Worm (Caenorhabditis elegans) whole organism, L4 larva: ENCODE results near the gene ins-5.
A peak's percentile ranks its signal among the peaks of the same experiment; 100 is the strongest.

Experiments used
- F10B5.3 ChIP-seq: sonication (generic microtip); optimal IDR thresholded peaks from 2 replicates; lab custom pipeline; 2016; ENCODE audit warnings: mild to moderate bottlenecking, missing genetic modification characterization, missing compliant biosample characterization
- F26F4.8 ChIP-seq: fragments of 200-800 bp; sonication (Bioruptor generic); conservative IDR thresholded peaks from 2 replicates; pipeline ENCODE4 v1.3.6; 2022; ENCODE audit warnings: missing genetic modification characterization, missing compliant biosample characterization
- ZK337.2 ChIP-seq: fragments of 200-800 bp; sonication (Bioruptor generic); IDR thresholded peaks from 2 replicates; pipeline ENCODE4 v1.3.6; 2022; ENCODE audit warnings: missing genetic modification reagents, missing genetic modification characterization, missing compliant biosample characterization
- ZK546.5 ChIP-seq, 2 experiments: sonication (generic microtip); optimal IDR thresholded peaks; 2 replicates each; lab custom pipeline; 2017; ENCODE audit warnings: missing biosample characterization in 2 of 2, missing genetic modification characterization in 2 of 2
- aha-1 ChIP-seq: fragments of 150-350 bp; peaks from one replicate; lab custom pipeline; 2014; ENCODE audit warnings: missing biosample characterization, missing genetic modification characterization
- aly-2 ChIP-seq: sonication (generic microtip); optimal IDR thresholded peaks from 2 replicates; lab custom pipeline; 2018; ENCODE audit warnings: missing biosample characterization, missing genetic modification characterization
- ceh-44 ChIP-seq: fragments of 200-800 bp; sonication (Bioruptor generic); IDR thresholded peaks from 2 replicates; pipeline ENCODE4 v1.3.6; 2022; ENCODE audit warnings: missing genetic modification reagents, missing genetic modification characterization, missing compliant biosample characterization
- ceh-82 ChIP-seq: sonication (generic microtip); optimal IDR thresholded peaks from 2 replicates; lab custom pipeline; 2017; ENCODE audit warnings: missing biosample characterization, missing genetic modification characterization
- ces-1 ChIP-seq: fragments of 150-350 bp; sonication (generic microtip); optimal IDR thresholded peaks from 4 replicates; lab custom pipeline; 2014; ENCODE audit warnings: missing biosample characterization, missing genetic modification reagents, missing genetic modification characterization
- ctbp-1 ChIP-seq: fragments of 200-800 bp; sonication (Bioruptor generic); IDR thresholded peaks from 2 replicates; pipeline ENCODE4 v1.3.6; 2022; ENCODE audit warnings: missing genetic modification reagents, missing genetic modification characterization, missing compliant biosample characterization
- daf-12 ChIP-seq: fragments of 150-350 bp; optimal IDR thresholded peaks from 2 replicates; lab custom pipeline; 2014; ENCODE audit warnings: missing biosample characterization, missing genetic modification reagents, missing genetic modification characterization
- dmd-8 ChIP-seq: fragments of 200-800 bp; sonication (Bioruptor generic); IDR thresholded peaks from 2 replicates; pipeline ENCODE4 v1.3.6; 2022; ENCODE audit warnings: missing genetic modification characterization, missing compliant biosample characterization
- hmg-1.1 ChIP-seq: fragments of 200-800 bp; sonication (Bioruptor generic); IDR thresholded peaks from 2 replicates; pipeline ENCODE4 v1.3.6; 2022; ENCODE audit warnings: missing genetic modification reagents, missing genetic modification characterization, missing compliant biosample characterization
- lin-39 ChIP-seq: fragments of 150-350 bp; optimal IDR thresholded peaks from 2 replicates; lab custom pipeline; 2014; ENCODE audit warnings: missing biosample characterization, missing genetic modification reagents, missing genetic modification characterization
- lsy-2 ChIP-seq, 2 experiments: fragments of 150-350 bp in 1 of 2; sonication (generic microtip) in 1 of 2; optimal IDR thresholded peaks; 2 replicates each; lab custom pipeline; 2014 to 2017; ENCODE audit warnings: missing biosample characterization in 2 of 2, missing genetic modification characterization in 2 of 2
- madf-5 ChIP-seq, 2 experiments: fragments of 200-800 bp; sonication (Bioruptor generic); IDR thresholded peaks; 2 replicates each; pipeline ENCODE4 v1.3.6; 2022; ENCODE audit warnings: missing compliant biosample characterization in 2 of 2, missing genetic modification characterization in 2 of 2
- madf-9 ChIP-seq: fragments of 200-800 bp; sonication (Bioruptor generic); conservative IDR thresholded peaks from 2 replicates; pipeline ENCODE4 v1.3.6; 2022; ENCODE audit warnings: missing genetic modification reagents, missing genetic modification characterization, missing compliant biosample characterization
- mdl-1 ChIP-seq, 2 experiments: fragments of 150-350 bp in 1 of 2; sonication (generic microtip) in 1 of 2; optimal IDR thresholded peaks; 2 replicates each; lab custom pipeline; 2014 to 2017; ENCODE audit warnings: missing biosample characterization in 2 of 2, missing genetic modification characterization in 2 of 2
- mdt-29 ChIP-seq: fragments of 200-800 bp; sonication (Bioruptor generic); IDR thresholded peaks from 2 replicates; pipeline ENCODE4 v1.3.6; 2022; ENCODE audit warnings: missing genetic modification reagents, missing genetic modification characterization, missing compliant biosample characterization
- mes-2 ChIP-seq: sonication (generic microtip); optimal IDR thresholded peaks from 2 replicates; lab custom pipeline; 2016; ENCODE audit warnings: missing genotype, mild to moderate bottlenecking, missing genetic modification characterization, missing compliant biosample characterization; ENCODE audit not compliant: poor library complexity, severe bottlenecking
- nhr-10 ChIP-seq: fragments of 150-350 bp; optimal IDR thresholded peaks from 2 replicates; lab custom pipeline; 2014; ENCODE audit warnings: missing biosample characterization, missing genetic modification characterization
- nhr-102 ChIP-seq: sonication (generic microtip); optimal IDR thresholded peaks from 2 replicates; lab custom pipeline; 2016; ENCODE audit warnings: mild to moderate bottlenecking, missing genetic modification characterization, moderate library complexity, missing compliant biosample characterization
- nhr-11 ChIP-seq: fragments of 150-350 bp; optimal IDR thresholded peaks from 2 replicates; lab custom pipeline; 2014; ENCODE audit warnings: missing biosample characterization, missing genetic modification characterization
- nhr-28 ChIP-seq: fragments of 150-350 bp; optimal IDR thresholded peaks from 2 replicates; lab custom pipeline; 2014; ENCODE audit warnings: missing biosample characterization, missing genetic modification characterization
- pha-4 ChIP-seq, 2 experiments: fragments of 150-350 bp in 1 of 2; fragments of 200-800 bp in 1 of 2; sonication (Bioruptor generic) in 1 of 2; IDR thresholded peaks in 1 of 2; optimal IDR thresholded peaks in 1 of 2; 2 replicates each; pipeline versions ENCODE4 v1.3.6 to Lab custom; 2014 to 2022; ENCODE audit warnings: missing genetic modification characterization in 2 of 2, missing genetic modification reagents in 2 of 2, missing biosample characterization in 1 of 2, missing compliant biosample characterization in 1 of 2
- php-3 ChIP-seq: fragments of 200-800 bp; sonication (Bioruptor generic); IDR thresholded peaks from 2 replicates; pipeline ENCODE4 v1.3.6; 2022; ENCODE audit warnings: missing genetic modification reagents, missing genetic modification characterization, missing compliant biosample characterization
- pqm-1 ChIP-seq: sonication (generic microtip); optimal IDR thresholded peaks from 2 replicates; lab custom pipeline; 2017; ENCODE audit warnings: missing biosample characterization, missing genetic modification characterization
- sdz-12 ChIP-seq: fragments of 200-800 bp; sonication (Bioruptor generic); optimal IDR thresholded peaks from 2 replicates; lab custom pipeline; 2018; ENCODE audit warnings: mild to moderate bottlenecking, missing genetic modification characterization, missing compliant biosample characterization
- skn-1 ChIP-seq: fragments of 150-350 bp; optimal IDR thresholded peaks from 2 replicates; lab custom pipeline; 2014; ENCODE audit warnings: missing biosample characterization, missing genetic modification characterization
- spr-3 ChIP-seq: fragments of 200-800 bp; sonication (Bioruptor generic); optimal IDR thresholded peaks from 2 replicates; lab custom pipeline; 2018; ENCODE audit warnings: mild to moderate bottlenecking, missing genetic modification characterization, missing compliant biosample characterization
- tra-1 ChIP-seq: fragments of 200-800 bp; sonication (Bioruptor generic); IDR thresholded peaks from 2 replicates; pipeline ENCODE4 v1.3.6; 2022; ENCODE audit warnings: missing genetic modification reagents, missing genetic modification characterization, missing compliant biosample characterization
- unc-130 ChIP-seq: sonication (generic microtip); optimal IDR thresholded peaks from 2 replicates; lab custom pipeline; 2016; ENCODE audit warnings: missing genetic modification reagents, missing genetic modification characterization, missing compliant biosample characterization
- unc-62 ChIP-seq, 3 experiments: fragments of 150-350 bp in 1 of 3; sonication (generic microtip); optimal IDR thresholded peaks in 2 of 3; peaks in 1 of 3; 1 replicate in 1 of 3; 2 replicates in 2 of 3; lab custom pipeline; 2014 to 2017; ENCODE audit warnings: missing biosample characterization in 3 of 3, missing genetic modification characterization in 3 of 3, missing genetic modification reagents in 3 of 3, missing genotype in 1 of 3
- zfp-3 ChIP-seq: fragments of 200-800 bp; sonication (Bioruptor generic); conservative IDR thresholded peaks from 2 replicates; pipeline ENCODE4 v1.3.6; 2022; ENCODE audit warnings: missing genetic modification reagents, missing genetic modification characterization, missing compliant biosample characterization
- zip-11 ChIP-seq: fragments of 200-800 bp; sonication (Bioruptor generic); IDR thresholded peaks from 2 replicates; pipeline ENCODE4 v1.3.6; 2022; ENCODE audit warnings: missing genetic modification characterization, missing compliant biosample characterization
- zip-2 ChIP-seq: fragments of 150-350 bp; optimal IDR thresholded peaks from 2 replicates; lab custom pipeline; 2014; ENCODE audit warnings: missing biosample characterization, missing genetic modification characterization

The ins-5 gene

ce11 chrII:5955638-5956167 is 41.7 kb upstream of the ins-5 start:
- TF ChIP-seq nhr-28 (tag; lab: Kevin White, UChicago) (no peak), php-3 (GFP tag; lab: Robert Waterston, UW) (no peak), ZK546.5 (tag; optimal IDR thresholded peaks at IDR 0.05; lab: Kevin White, UChicago) (no peak), ZK337.2 (GFP tag; lab: Robert Waterston, UW) (no peak), ceh-44 (GFP tag; lab: Robert Waterston, UW) (no peak), spr-3 (GFP tag; lab: Kevin White, UChicago) (no peak), zip-11 (GFP tag; lab: Robert Waterston, UW) (no peak), mes-2 (tag; lab: Kevin White, UChicago) (no peak), mdl-1 (tag; optimal IDR thresholded peaks at IDR 0.05; lab: Kevin White, UChicago) (peak in 1 of 2 experiments; percentile 8), madf-9 (GFP tag; lab: Robert Waterston, UW) (no peak), hmg-1.1 (GFP tag; lab: Robert Waterston, UW) (0 out of 2 replicates have a peak, but pooled peaks have one; percentile 16), zip-2 (tag; lab: Kevin White, UChicago) (no peak), tra-1 (GFP tag; lab: Robert Waterston, UW) (no peak), pha-4 (GFP tag; IDR thresholded peaks at IDR 0.05; lab: Robert Waterston, UW) (no peak), pha-4 (tag; optimal IDR thresholded peaks at IDR 0.05; lab: Kevin White, UChicago) (no peak), sdz-12 (GFP tag; lab: Kevin White, UChicago) (no peak), zfp-3 (GFP tag; lab: Robert Waterston, UW) (no peak), F26F4.8 (no peak), unc-62 (GFP tag; optimal IDR thresholded peaks at IDR 0.05 in 1 of 2; lab: Kevin White, UChicago) (peak in 1 of 2 experiments; percentile 99), unc-62 (tag; optimal IDR thresholded peaks at IDR 0.05; lab: Kevin White, UChicago) (no peak)

- no peak for TF ChIP-seq madf-9 (GFP tag; lab: Robert Waterston, UW)
- TF ChIP-seq unc-130 (GFP tag; lab: Kevin White, UChicago), result no peak
- TF ChIP-seq nhr-10, result no peak
- peak in 1 of 2 experiments; percentile 73 for TF ChIP-seq unc-62 (GFP tag; optimal IDR thresholded peaks at IDR 0.05 in 1 of 2; lab: Kevin White, UChicago)
- no peak for TF ChIP-seq unc-62 (tag; optimal IDR thresholded peaks at IDR 0.05; lab: Kevin White, UChicago)
- no peak for TF ChIP-seq nhr-102 (tag; lab: Kevin White, UChicago)
- TF ChIP-seq F10B5.3 (tag; lab: Kevin White, UChicago), result no peak
- no peak for TF ChIP-seq lsy-2 (tag; optimal IDR thresholded peaks at IDR 0.05; lab: Kevin White, UChicago)
- TF ChIP-seq madf-5 (GFP tag; IDR thresholded peaks at IDR 0.05; lab: Robert Waterston, UW), result no peak
- TF ChIP-seq dmd-8 (GFP tag; lab: Robert Waterston, UW), result no peak
- peak; percentile 58 for TF ChIP-seq aha-1
- TF ChIP-seq ces-1 (GFP tag; lab: Kevin White, UChicago), result no peak
- no peak for TF ChIP-seq ceh-82 (tag; lab: Kevin White, UChicago)
- no peak for TF ChIP-seq aly-2
- no peak for TF ChIP-seq spr-3 (GFP tag; lab: Kevin White, UChicago)
- TF ChIP-seq skn-1 (tag; lab: Kevin White, UChicago), result no peak
- TF ChIP-seq lin-39 (tag; lab: Kevin White, UChicago), result no peak
Measured at ce11 chrII:5956583-5956982, 40.8 kb upstream of the ins-5 start, which contains the start of gene casy-1. casy-1 (minus strand) TSS chrII:5956683.

- TF ChIP-seq daf-12, result no peak
- no peak for TF ChIP-seq pqm-1 (tag; lab: Kevin White, UChicago)
- no peak for TF ChIP-seq mdt-29
- peak; percentile 51; the same call in 1 of the 2 replicates for TF ChIP-seq ctbp-1
- TF ChIP-seq nhr-11 (tag; lab: Kevin White, UChicago), result peak; percentile 17
- TF ChIP-seq aha-1, result peak; percentile 89
Measured at ce11 chrII:5957803-5958367, 39.5 kb upstream of the ins-5 start.
